Fruit fly (Drosophila melanogaster) whole organism, adult: Measurements from ENCODE around the gene Osi15.

Experiments
- CG11617 ChIP-seq: fragments of 200-800 bp; sonication (Bioruptor generic); optimal IDR thresholded peaks from 2 replicates; lab custom pipeline; 2017; ENCODE audit warnings: mild to moderate bottlenecking, missing biosample characterization, missing genetic modification reagents, missing genetic modification characterization
- CG14711 ChIP-seq: fragments of 200-800 bp; sonication (Bioruptor generic); optimal IDR thresholded peaks from 2 replicates; lab custom pipeline; 2018; ENCODE audit warnings: missing biosample characterization, mild to moderate bottlenecking, missing genetic modification characterization, moderate library complexity
- CG1620 ChIP-seq: fragments of 200-800 bp; sonication (Bioruptor generic); optimal IDR thresholded peaks from 2 replicates; lab custom pipeline; 2016; ENCODE audit warnings: missing biosample characterization, missing genetic modification characterization
- CG7045 ChIP-seq: fragments of 200-800 bp; sonication (Bioruptor generic); optimal IDR thresholded peaks from 2 replicates; lab custom pipeline; 2017; ENCODE audit warnings: missing biosample characterization, mild to moderate bottlenecking, missing genetic modification characterization
- Hr96 ChIP-seq: fragments of 200-800 bp; sonication (Bioruptor generic); optimal IDR thresholded peaks from 2 replicates; lab custom pipeline; 2016; ENCODE audit warnings: missing biosample characterization, missing genetic modification characterization
- Mnt ChIP-seq: fragments of 200-800 bp; sonication (Bioruptor generic); optimal IDR thresholded peaks from 2 replicates; lab custom pipeline; 2016; ENCODE audit warnings: missing biosample characterization, mild to moderate bottlenecking, missing genetic modification characterization
- cic ChIP-seq: fragments of 200-800 bp; sonication (Bioruptor generic); optimal IDR thresholded peaks from 2 replicates; lab custom pipeline; 2017; ENCODE audit warnings: missing biosample characterization, mild to moderate bottlenecking, missing genetic modification characterization, moderate library complexity
- ovo ChIP-seq: fragments of 200-800 bp; sonication (Bioruptor generic); optimal IDR thresholded peaks from 2 replicates; lab custom pipeline; 2016; ENCODE audit warnings: missing biosample characterization, missing genetic modification characterization
- tj ChIP-seq: fragments of 200-800 bp; sonication (Bioruptor generic); optimal IDR thresholded peaks from 3 replicates; lab custom pipeline; 2017; ENCODE audit warnings: missing biosample characterization, mild to moderate bottlenecking, missing genetic modification characterization, moderate library complexity
- toe ChIP-seq: fragments of 200-800 bp; sonication (Bioruptor generic); optimal IDR thresholded peaks from 2 replicates; lab custom pipeline; 2016; ENCODE audit warnings: missing biosample characterization, missing genetic modification characterization

DNA sequence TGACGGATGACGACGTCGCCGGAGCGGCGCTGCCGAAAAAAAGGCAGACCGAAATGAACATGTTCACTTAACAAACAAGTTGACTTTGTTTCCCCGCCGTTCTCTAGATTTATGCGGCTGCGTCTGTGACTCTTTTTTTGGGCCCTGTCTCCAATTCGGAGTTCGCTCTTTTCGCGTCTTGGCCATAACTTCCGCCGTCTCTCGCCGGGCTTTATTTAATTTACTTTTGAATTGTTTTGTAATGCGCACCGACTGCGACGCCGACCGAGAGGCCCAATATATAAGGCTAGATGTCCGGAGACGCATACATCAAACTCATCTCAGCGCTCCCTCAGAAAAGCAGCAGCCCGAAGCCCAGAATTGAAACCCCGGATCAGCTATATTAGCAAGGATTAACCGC is 2.8 kb upstream of the Osi15 start, which contains the start of gene Osi14:
- TF ChIP-seq toe (GFP tag; lab: Kevin White, UChicago) = no peak
- TF ChIP-seq ovo (GFP tag; lab: Kevin White, UChicago) = no peak
- no peak for TF ChIP-seq CG7045 (GFP tag; lab: Kevin White, UChicago)
- no peak for TF ChIP-seq CG11617 (GFP tag; lab: Kevin White, UChicago)
- no peak for TF ChIP-seq Hr96 (GFP tag; lab: Kevin White, UChicago)
- TF ChIP-seq CG14711 (tag; lab: Kevin White, UChicago) = no peak
- TF ChIP-seq Mnt = no peak
- TF ChIP-seq CG1620 (GFP tag; lab: Kevin White, UChicago) = no peak
- TF ChIP-seq cic (GFP tag; lab: Kevin White, UChicago) = no peak
- TF ChIP-seq tj (GFP tag; lab: Kevin White, UChicago) = no peak
